Worm (Caenorhabditis elegans) whole organism, L4/young adult: ENCODE results near the gene rpn-6.2.

Experiments used
- W03F9.2 ChIP-seq: fragments of 150-350 bp; optimal IDR thresholded peaks from 2 replicates; lab custom pipeline; 2014; ENCODE audit warnings: missing biosample characterization, missing genetic modification characterization
- dao-5 ChIP-seq: sonication (generic microtip); optimal IDR thresholded peaks from 2 replicates; lab custom pipeline; 2016; ENCODE audit warnings: missing genotype, missing genetic modification characterization, moderate library complexity, missing compliant biosample characterization
- him-1 ChIP-seq: sonication (generic microtip); optimal IDR thresholded peaks from 2 replicates; lab custom pipeline; 2016; ENCODE audit warnings: missing genotype, missing genetic modification reagents, missing genetic modification characterization, missing compliant biosample characterization

DNA sequence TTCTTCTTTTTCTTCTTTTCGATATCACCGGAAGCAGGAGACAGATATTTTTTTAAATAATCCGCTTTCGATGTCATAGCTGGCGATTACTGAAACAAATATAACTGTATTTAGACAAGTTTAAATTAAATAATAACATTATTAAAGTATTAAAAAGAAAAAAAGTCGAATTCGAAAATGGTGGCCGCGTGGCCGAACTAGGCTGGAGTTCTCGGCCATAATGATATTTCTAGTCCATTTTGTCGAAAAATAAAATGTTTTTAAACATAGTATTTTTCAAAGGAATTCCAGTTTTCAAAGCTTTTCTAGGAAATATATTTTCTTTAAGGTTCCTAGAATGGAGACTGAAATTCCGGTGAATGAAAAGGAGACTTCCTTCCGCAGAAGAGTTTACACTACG, 34.2 kb downstream of the rpn-6.2 start, which contains the start of the genes bud-13 and rpap-2:
- no peak for TF ChIP-seq him-1 (tag; lab: Kevin White, UChicago)
- no peak for TF ChIP-seq dao-5
- TF ChIP-seq W03F9.2 (tag; lab: Kevin White, UChicago): peak; percentile 36
